Worm (Caenorhabditis elegans) whole organism, L1 larva: ENCODE measurements around the gene C07E3.3.

Experiments used
- C04F5.9 ChIP-seq: sonication (generic microtip); optimal IDR thresholded peaks from 2 replicates; lab custom pipeline; 2016; ENCODE audit warnings: missing genetic modification characterization, missing compliant biosample characterization
- C34B4.2 ChIP-seq: sonication (generic microtip); optimal IDR thresholded peaks from 2 replicates; lab custom pipeline; 2017; ENCODE audit warnings: mild to moderate bottlenecking, missing genetic modification characterization, missing compliant biosample characterization
- ama-1 ChIP-seq: fragments of 150-350 bp; optimal IDR thresholded peaks from 2 replicates; lab custom pipeline; 2014
- blmp-1 ChIP-seq: fragments of 150-350 bp; optimal IDR thresholded peaks from 2 replicates; lab custom pipeline; 2014; ENCODE audit warnings: missing biosample characterization, missing genetic modification characterization
- ceh-63 ChIP-seq: fragments of 200-800 bp; sonication (Bioruptor generic); optimal IDR thresholded peaks from 2 replicates; lab custom pipeline; 2018; ENCODE audit warnings: mild to moderate bottlenecking, missing genetic modification characterization, missing compliant biosample characterization
- ceh-8 ChIP-seq: fragments of 200-800 bp; sonication (Bioruptor generic); optimal IDR thresholded peaks from 2 replicates; lab custom pipeline; 2018; ENCODE audit warnings: mild to moderate bottlenecking, missing genetic modification characterization, moderate library complexity, missing compliant biosample characterization
- ceh-82 ChIP-seq, 3 experiments: fragments of 150-350 bp in 1 of 3; sonication (generic microtip) in 2 of 3; optimal IDR thresholded peaks; 2 replicates each; lab custom pipeline; 2014 to 2017; ENCODE audit warnings: missing biosample characterization in 3 of 3, missing genetic modification characterization in 3 of 3
- ces-1 ChIP-seq: fragments of 150-350 bp; optimal IDR thresholded peaks from 2 replicates; lab custom pipeline; 2014; ENCODE audit warnings: missing biosample characterization, missing genetic modification reagents, missing genetic modification characterization
- dsc-1 ChIP-seq: sonication (generic microtip); optimal IDR thresholded peaks from 2 replicates; lab custom pipeline; 2016; ENCODE audit warnings: mild to moderate bottlenecking, missing genetic modification characterization, missing compliant biosample characterization
- efl-1 ChIP-seq, 4 experiments: fragments of 150-350 bp; optimal IDR thresholded peaks in 3 of 4; peaks in 1 of 4; 1 replicate in 1 of 4; 2 replicates in 3 of 4; lab custom pipeline; 2014; ENCODE audit warnings: missing biosample characterization in 2 of 4, missing genetic modification characterization in 2 of 4, missing genetic modification reagents in 2 of 4
- efl-3 ChIP-seq: fragments of 200-800 bp; sonication (Bioruptor generic); optimal IDR thresholded peaks from 2 replicates; lab custom pipeline; 2018; ENCODE audit warnings: mild to moderate bottlenecking, missing genetic modification characterization, missing compliant biosample characterization
- egl-13 ChIP-seq: sonication (generic microtip); optimal IDR thresholded peaks from 2 replicates; lab custom pipeline; 2016; ENCODE audit warnings: missing genotype, missing genetic modification reagents, missing genetic modification characterization, missing compliant biosample characterization
- egl-27 ChIP-seq, 2 experiments: fragments of 150-350 bp in 1 of 2; sonication (generic microtip); optimal IDR thresholded peaks; 3 replicates each; lab custom pipeline; 2017 to 2018; ENCODE audit warnings: missing biosample characterization in 2 of 2, missing genetic modification characterization in 2 of 2, missing genetic modification reagents in 2 of 2
- elt-2 ChIP-seq: sonication (generic microtip); optimal IDR thresholded peaks from 2 replicates; lab custom pipeline; 2016; ENCODE audit warnings: missing genetic modification characterization, mild to moderate bottlenecking, inconsistent platforms, missing compliant biosample characterization, missing genetic modification reagents
- fkh-10 ChIP-seq: sonication (generic microtip); optimal IDR thresholded peaks from 2 replicates; lab custom pipeline; 2017; ENCODE audit warnings: missing biosample characterization, missing genetic modification reagents, missing genetic modification characterization
- fkh-4 ChIP-seq: sonication (generic microtip); optimal IDR thresholded peaks from 2 replicates; lab custom pipeline; 2016; ENCODE audit warnings: missing compliant biosample characterization, missing genetic modification characterization, borderline replicate concordance
- grh-1 ChIP-seq: fragments of 200-800 bp; sonication (Bioruptor generic); IDR thresholded peaks from 2 replicates; pipeline ENCODE4 v1.3.6; 2022; ENCODE audit warnings: missing genetic modification reagents, missing genetic modification characterization, missing compliant biosample characterization
- hlh-17 ChIP-seq: fragments of 200-800 bp; sonication (Bioruptor generic); optimal IDR thresholded peaks from 2 replicates; lab custom pipeline; 2018; ENCODE audit warnings: missing genetic modification characterization, mild to moderate bottlenecking, missing compliant biosample characterization, moderate library complexity, borderline replicate concordance
- irx-1 ChIP-seq: sonication (generic microtip); optimal IDR thresholded peaks from 2 replicates; lab custom pipeline; 2016; ENCODE audit warnings: missing genetic modification characterization, missing compliant biosample characterization
- isw-1 ChIP-seq: fragments of 200-800 bp; sonication (Bioruptor generic); IDR thresholded peaks from 2 replicates; pipeline ENCODE4 v1.3.6; 2022; ENCODE audit warnings: missing genetic modification characterization, missing compliant biosample characterization
- jun-1 ChIP-seq: fragments of 150-350 bp; optimal IDR thresholded peaks from 2 replicates; lab custom pipeline; 2014; ENCODE audit warnings: missing biosample characterization, missing genetic modification reagents, missing genetic modification characterization
- lin-14 ChIP-seq: fragments of 200-800 bp; sonication (Bioruptor generic); optimal IDR thresholded peaks from 2 replicates; lab custom pipeline; 2018; ENCODE audit warnings: mild to moderate bottlenecking, missing genetic modification characterization, moderate library complexity, missing compliant biosample characterization
- lin-35 ChIP-seq, 2 experiments: fragments of 150-350 bp; optimal IDR thresholded peaks; 2 replicates each; lab custom pipeline; 2014; ENCODE audit warnings: missing biosample characterization in 2 of 2, missing genetic modification characterization in 2 of 2, missing genetic modification reagents in 2 of 2
- mab-9 ChIP-seq: fragments of 200-800 bp; sonication (Bioruptor generic); IDR thresholded peaks from 2 replicates; pipeline ENCODE4 v1.3.6; 2022; ENCODE audit warnings: missing genetic modification reagents, missing genetic modification characterization, missing compliant biosample characterization
- mdl-1 ChIP-seq, 2 experiments: fragments of 150-350 bp; optimal IDR thresholded peaks; 2 replicates each; lab custom pipeline; 2014 to 2017; ENCODE audit warnings: missing biosample characterization in 2 of 2, missing genetic modification characterization in 2 of 2, inconsistent platforms in 1 of 2
- mep-1 ChIP-seq: fragments of 150-350 bp; optimal IDR thresholded peaks from 2 replicates; lab custom pipeline; 2014; ENCODE audit warnings: missing biosample characterization, missing genetic modification characterization
- nhr-11 ChIP-seq: fragments of 150-350 bp; optimal IDR thresholded peaks from 2 replicates; lab custom pipeline; 2014; ENCODE audit warnings: missing biosample characterization, missing genetic modification characterization
- nhr-12 ChIP-seq: sonication (generic microtip); optimal IDR thresholded peaks from 2 replicates; lab custom pipeline; 2017; ENCODE audit warnings: missing biosample characterization, missing genetic modification characterization
- nhr-19 ChIP-seq: fragments of 200-800 bp; sonication (Bioruptor generic); conservative IDR thresholded peaks from 2 replicates; pipeline ENCODE4 v1.3.6; 2022; ENCODE audit warnings: missing genetic modification characterization, missing compliant biosample characterization
- nhr-237 ChIP-seq: fragments of 150-350 bp; optimal IDR thresholded peaks from 2 replicates; lab custom pipeline; 2014; ENCODE audit warnings: missing biosample characterization, missing genetic modification characterization
- nhr-76 ChIP-seq: sonication (generic microtip); optimal IDR thresholded peaks from 2 replicates; lab custom pipeline; 2017; ENCODE audit warnings: missing biosample characterization, missing genetic modification characterization
- nhr-90 ChIP-seq: sonication (generic microtip); optimal IDR thresholded peaks from 2 replicates; lab custom pipeline; 2016; ENCODE audit warnings: mild to moderate bottlenecking, missing genetic modification characterization, missing compliant biosample characterization; ENCODE audit not compliant: poor library complexity
- pag-3 ChIP-seq: sonication (generic microtip); optimal IDR thresholded peaks from 2 replicates; lab custom pipeline; 2017; ENCODE audit warnings: missing genetic modification characterization, mild to moderate bottlenecking, missing compliant biosample characterization, antibody characterized with exemption, borderline replicate concordance; ENCODE audit not compliant: insufficient read depth
- pqm-1 ChIP-seq: sonication (generic microtip); optimal IDR thresholded peaks from 3 replicates; lab custom pipeline; 2017; ENCODE audit warnings: missing biosample characterization, missing genetic modification characterization
- rnt-1 ChIP-seq: sonication (generic microtip); optimal IDR thresholded peaks from 2 replicates; lab custom pipeline; 2016; ENCODE audit warnings: mild to moderate bottlenecking, missing genetic modification characterization, moderate library complexity, missing compliant biosample characterization
- snpc-4 ChIP-seq: fragments of 150-350 bp; optimal IDR thresholded peaks from 2 replicates; lab custom pipeline; 2014; ENCODE audit warnings: missing biosample characterization, missing genetic modification characterization
- snu-23 ChIP-seq: sonication (generic microtip); optimal IDR thresholded peaks from 2 replicates; lab custom pipeline; 2016; ENCODE audit warnings: missing genetic modification characterization, missing compliant biosample characterization
- sptf-1 ChIP-seq: fragments of 150-350 bp; optimal IDR thresholded peaks from 2 replicates; lab custom pipeline; 2014; ENCODE audit warnings: missing biosample characterization, missing genetic modification characterization
- sup-37 ChIP-seq: fragments of 200-800 bp; sonication (Bioruptor generic); optimal IDR thresholded peaks from 2 replicates; lab custom pipeline; 2018; ENCODE audit warnings: mild to moderate bottlenecking, missing genetic modification characterization, missing compliant biosample characterization
- tbx-2 ChIP-seq: sonication (generic microtip); optimal IDR thresholded peaks from 2 replicates; lab custom pipeline; 2016; ENCODE audit warnings: missing genetic modification characterization, missing compliant biosample characterization
- unc-62 ChIP-seq: fragments of 150-350 bp; optimal IDR thresholded peaks from 2 replicates; lab custom pipeline; 2014; ENCODE audit warnings: missing biosample characterization, missing genetic modification reagents, missing genetic modification characterization
- unc-86 ChIP-seq: sonication (generic microtip); optimal IDR thresholded peaks from 2 replicates; lab custom pipeline; 2016; ENCODE audit warnings: missing genetic modification characterization, missing compliant biosample characterization
- vab-15 ChIP-seq: sonication (generic microtip); optimal IDR thresholded peaks from 2 replicates; lab custom pipeline; 2017; ENCODE audit warnings: missing genotype, mild to moderate bottlenecking, missing genetic modification characterization, missing compliant biosample characterization
- xbp-1 ChIP-seq: sonication (generic microtip); optimal IDR thresholded peaks from 2 replicates; lab custom pipeline; 2016; ENCODE audit warnings: missing genetic modification characterization, missing compliant biosample characterization

C07E3.3 gene

ce11 chrII:10379546-10379945, 22.2 kb upstream of the C07E3.3 start (continued):
- TF ChIP-seq jun-1 (tag; lab: Kevin White, UChicago) = no peak
- TF ChIP-seq snpc-4 (tag; lab: Kevin White, UChicago) = no peak
- no peak for TF ChIP-seq fkh-10 (GFP tag; lab: Kevin White, UChicago)
- TF ChIP-seq elt-2 (tag; lab: Kevin White, UChicago) = no peak
- TF ChIP-seq sup-37 (GFP tag; lab: Kevin White, UChicago) = no peak
- TF ChIP-seq egl-27 (tag; optimal IDR thresholded peaks at IDR 0.05; lab: Kevin White, UChicago) = no peak
- TF ChIP-seq nhr-12 (tag; lab: Kevin White, UChicago) = no peak
- no peak for TF ChIP-seq sptf-1 (tag; lab: Kevin White, UChicago)
- TF ChIP-seq tbx-2 (tag; lab: Kevin White, UChicago) = no peak
- no peak for TF ChIP-seq ceh-8 (GFP tag; lab: Kevin White, UChicago)
- no peak for TF ChIP-seq ceh-82 (tag; optimal IDR thresholded peaks at IDR 0.05; lab: Kevin White, UChicago)
- no peak for TF ChIP-seq efl-1 (optimal IDR thresholded peaks at IDR 0.05; lab: Kevin White, UChicago)
- no peak for TF ChIP-seq efl-1 (GFP tag; optimal IDR thresholded peaks at IDR 0.05 in 1 of 2; lab: Kevin White, UChicago)
- peak; percentile 43 for TF ChIP-seq lin-14 (GFP tag; lab: Kevin White, UChicago)
- peak; percentile 30 for TF ChIP-seq egl-13 (tag; lab: Kevin White, UChicago)
- no peak for TF ChIP-seq mep-1 (tag; lab: Kevin White, UChicago)
- no peak for TF ChIP-seq ceh-63 (GFP tag; lab: Kevin White, UChicago)
- no peak for TF ChIP-seq fkh-4 (tag; lab: Kevin White, UChicago)
- no peak for TF ChIP-seq pqm-1 (tag; lab: Kevin White, UChicago)
- no peak for TF ChIP-seq isw-1 (GFP tag; lab: Robert Waterston, UW)
- no peak for TF ChIP-seq nhr-90 (tag; lab: Kevin White, UChicago)
- no peak for TF ChIP-seq nhr-237 (tag; lab: Kevin White, UChicago)
- TF ChIP-seq snu-23 = no peak
- TF ChIP-seq nhr-11 = no peak

DNA sequence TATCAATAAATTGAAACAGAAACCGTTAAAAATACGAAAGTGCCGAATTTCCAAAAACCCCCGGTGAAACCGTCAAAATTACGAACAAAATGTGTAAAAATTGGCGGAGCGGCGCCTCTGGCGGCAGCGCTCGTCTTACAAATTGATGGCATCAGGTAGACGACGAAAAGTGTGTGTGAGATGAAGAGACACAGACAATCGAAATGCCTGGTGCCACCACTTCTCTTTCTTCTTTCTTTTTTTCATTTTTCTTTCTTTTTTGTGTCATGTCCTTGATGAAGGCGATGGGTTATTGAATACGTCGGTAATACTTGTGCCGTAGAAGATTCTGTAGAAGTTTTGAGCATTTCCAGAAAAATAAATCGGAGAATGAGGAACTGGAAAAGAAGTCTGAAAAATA, 20.6 kb upstream of the C07E3.3 start:
- TF ChIP-seq rnt-1 (peak; percentile 33), nhr-19 (GFP tag; lab: Robert Waterston, UW) (0 out of 2 replicates have a peak, but pooled peaks have one; percentile 5), vab-15 (tag; lab: Kevin White, UChicago) (no peak), mab-9 (GFP tag; lab: Robert Waterston, UW) (no peak), lin-14 (GFP tag; lab: Kevin White, UChicago) (peak; percentile 40), pag-3 (tag; lab: Kevin White, UChicago) (peak; percentile 65), nhr-11 (no peak), ces-1 (GFP tag; lab: Kevin White, UChicago) (no peak), blmp-1 (peak; percentile 78), snu-23 (peak; percentile 28), unc-62 (GFP tag; lab: Kevin White, UChicago) (no peak), efl-1 (optimal IDR thresholded peaks at IDR 0.05; lab: Kevin White, UChicago) (no peak), efl-1 (GFP tag; optimal IDR thresholded peaks at IDR 0.05 in 1 of 2; lab: Kevin White, UChicago) (peak in 1 of 2 experiments; percentile 71)

DNA sequence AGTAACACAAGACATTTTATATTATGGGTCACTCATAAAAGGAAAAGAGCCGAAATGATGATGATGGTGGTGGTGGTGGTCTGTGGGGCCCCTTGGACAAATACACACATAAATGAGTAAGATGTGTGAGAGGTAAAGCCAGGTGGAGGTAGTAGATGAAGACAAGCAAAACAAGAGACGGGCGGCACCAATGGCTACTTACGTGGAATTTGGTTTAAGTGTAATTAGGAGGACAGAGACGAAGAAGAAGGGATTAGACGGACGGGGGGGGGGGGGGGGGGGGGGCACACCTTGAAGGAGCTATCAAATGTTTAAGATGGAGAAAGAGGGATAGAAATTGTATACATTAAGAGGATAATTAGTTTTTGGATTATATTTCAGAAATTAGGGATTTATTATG, 17.5 kb upstream of the C07E3.3 start:
- TF ChIP-seq lin-35 (GFP tag; optimal IDR thresholded peaks at IDR 0.05; lab: Kevin White, UChicago) = no peak
- TF ChIP-seq irx-1 (tag; lab: Kevin White, UChicago) = no peak
- no peak for TF ChIP-seq nhr-76
- no peak for TF ChIP-seq nhr-237 (tag; lab: Kevin White, UChicago)
- no peak for TF ChIP-seq ama-1 (lab: Kevin White, UChicago)
- no peak for TF ChIP-seq unc-86
- no peak for TF ChIP-seq xbp-1
- no peak for TF ChIP-seq isw-1 (GFP tag; lab: Robert Waterston, UW)
- TF ChIP-seq dsc-1 (tag; lab: Kevin White, UChicago) = no peak
- TF ChIP-seq mdl-1 (tag; optimal IDR thresholded peaks at IDR 0.05; lab: Kevin White, UChicago) = no peak
- TF ChIP-seq C34B4.2 (tag; lab: Kevin White, UChicago) = no peak
- no peak for TF ChIP-seq efl-1 (optimal IDR thresholded peaks at IDR 0.05; lab: Kevin White, UChicago)
- no peak for TF ChIP-seq efl-1 (GFP tag; optimal IDR thresholded peaks at IDR 0.05 in 1 of 2; lab: Kevin White, UChicago)
- TF ChIP-seq C04F5.9 (tag; lab: Kevin White, UChicago) = no peak
- TF ChIP-seq lin-14 (GFP tag; lab: Kevin White, UChicago) = no peak
- TF ChIP-seq grh-1 (GFP tag; lab: Robert Waterston, UW) = no peak
- no peak for TF ChIP-seq hlh-17 (GFP tag; lab: Kevin White, UChicago)
- TF ChIP-seq efl-3 (GFP tag; lab: Kevin White, UChicago) = no peak
- TF ChIP-seq, all 84 proteins: peak for 0
